Fruit fly (Drosophila melanogaster) whole organism, embryonic: ENCODE results near the gene Bdp1.

ENCODE experiments used
- Abd-B ChIP-seq: fragments of 200-800 bp; sonication (Bioruptor generic); optimal IDR thresholded peaks from 2 replicates; lab custom pipeline; 2018; ENCODE audit warnings: missing biosample characterization, mild to moderate bottlenecking, missing genetic modification characterization, moderate library complexity
- Awh ChIP-seq: fragments of 200-800 bp; sonication (Bioruptor generic); IDR thresholded peaks from 2 replicates; pipeline ENCODE4, ENCODE4 v1.3.6; 2022; ENCODE audit warnings: missing biosample characterization, missing genetic modification characterization
- BEAF-32 ChIP-seq: fragments of 200-800 bp; sonication (Bioruptor generic); optimal IDR thresholded peaks from 3 replicates; lab custom pipeline; 2017; ENCODE audit warnings: missing biosample characterization, missing genetic modification characterization, mild to moderate bottlenecking, moderate library complexity, missing genetic modification reagents
- C15 ChIP-seq: fragments of 200-800 bp; sonication (Bioruptor generic); IDR thresholded peaks from 3 replicates; pipeline ENCODE4 v1.3.6; 2022; ENCODE audit warnings: missing biosample characterization, missing genetic modification characterization
- CG10274 ChIP-seq: fragments of 200-800 bp; sonication (Bioruptor generic); optimal IDR thresholded peaks from 3 replicates; lab custom pipeline; 2017; ENCODE audit warnings: missing biosample characterization, mild to moderate bottlenecking, missing genetic modification characterization
- CG10979 ChIP-seq: fragments of 200-800 bp; sonication (Bioruptor generic); optimal IDR thresholded peaks from 2 replicates; lab custom pipeline; 2018; ENCODE audit warnings: missing biosample characterization, mild to moderate bottlenecking, missing genetic modification characterization, moderate library complexity
- CG11247 ChIP-seq: fragments of 200-800 bp; sonication (Bioruptor generic); IDR thresholded peaks from 2 replicates; pipeline ENCODE4 v1.3.6; 2022; ENCODE audit warnings: missing biosample characterization, missing genetic modification characterization
- CG11696 ChIP-seq: fragments of 200-800 bp; sonication (Bioruptor generic); IDR thresholded peaks from 2 replicates; pipeline ENCODE4 v1.3.6; 2022; ENCODE audit warnings: missing biosample characterization, missing genetic modification characterization
- CG12071 ChIP-seq: fragments of 200-800 bp; sonication (Bioruptor generic); optimal IDR thresholded peaks from 3 replicates; lab custom pipeline; 2018; ENCODE audit warnings: missing biosample characterization, mild to moderate bottlenecking, missing genetic modification characterization
- CG12219 ChIP-seq: fragments of 200-800 bp; sonication (Bioruptor generic); optimal IDR thresholded peaks from 3 replicates; lab custom pipeline; 2018; ENCODE audit warnings: missing biosample characterization, mild to moderate bottlenecking, missing genetic modification characterization
- CG12769 ChIP-seq: fragments of 200-800 bp; sonication (Bioruptor generic); optimal IDR thresholded peaks from 2 replicates; lab custom pipeline; 2019; ENCODE audit warnings: missing biosample characterization, mild to moderate bottlenecking, missing genetic modification characterization, moderate library complexity
- CG13775 ChIP-seq: fragments of 200-800 bp; sonication (Bioruptor generic); optimal IDR thresholded peaks from 3 replicates; lab custom pipeline; 2017; ENCODE audit warnings: missing biosample characterization, mild to moderate bottlenecking, missing genetic modification characterization
- CG15011 ChIP-seq: fragments of 200-800 bp; sonication (Bioruptor generic); optimal IDR thresholded peaks from 3 replicates; lab custom pipeline; 2018; ENCODE audit warnings: missing biosample characterization, mild to moderate bottlenecking, missing genetic modification characterization
- CG16779 ChIP-seq: fragments of 200-800 bp; sonication (Bioruptor generic); IDR thresholded peaks from 2 replicates; pipeline ENCODE4 v1.3.6; 2022; ENCODE audit warnings: missing biosample characterization, missing genetic modification characterization
- CG17802 ChIP-seq: fragments of 200-800 bp; sonication (Bioruptor generic); optimal IDR thresholded peaks from 2 replicates; lab custom pipeline; 2018; ENCODE audit warnings: missing biosample characterization, mild to moderate bottlenecking, missing genetic modification characterization, moderate library complexity
- CG2116 ChIP-seq: fragments of 200-800 bp; sonication (Bioruptor generic); optimal IDR thresholded peaks from 3 replicates; lab custom pipeline; 2018; ENCODE audit warnings: missing biosample characterization, mild to moderate bottlenecking, missing genetic modification characterization
- CG2712 ChIP-seq: fragments of 200-800 bp; optimal IDR thresholded peaks from 3 replicates; lab custom pipeline; 2019; ENCODE audit warnings: missing biosample characterization, mild to moderate bottlenecking, missing genetic modification characterization, moderate library complexity
- CG3281 ChIP-seq: fragments of 200-800 bp; sonication (Bioruptor generic); optimal IDR thresholded peaks from 3 replicates; lab custom pipeline; 2017; ENCODE audit warnings: missing biosample characterization, mild to moderate bottlenecking, missing genetic modification characterization
- CG6254 ChIP-seq: fragments of 200-800 bp; sonication (Bioruptor generic); optimal IDR thresholded peaks from 3 replicates; lab custom pipeline; 2017; ENCODE audit warnings: mild to moderate bottlenecking, missing biosample characterization, missing genetic modification reagents, missing genetic modification characterization
- CG7928 ChIP-seq: fragments of 200-800 bp; sonication (Bioruptor generic); optimal IDR thresholded peaks from 2 replicates; lab custom pipeline; 2017; ENCODE audit warnings: missing biosample characterization, mild to moderate bottlenecking, missing genetic modification characterization
- CG8089 ChIP-seq: fragments of 200-800 bp; sonication (Bioruptor generic); optimal IDR thresholded peaks from 3 replicates; lab custom pipeline; 2016; ENCODE audit warnings: missing biosample characterization, missing genetic modification characterization
- CG8388 ChIP-seq: fragments of 200-800 bp; sonication (Bioruptor generic); optimal IDR thresholded peaks from 2 replicates; lab custom pipeline; 2019; ENCODE audit warnings: missing biosample characterization, mild to moderate bottlenecking, missing genetic modification characterization, moderate library complexity
- CG9727 ChIP-seq: fragments of 200-800 bp; sonication (Bioruptor generic); optimal IDR thresholded peaks from 3 replicates; lab custom pipeline; 2017; ENCODE audit warnings: missing biosample characterization, mild to moderate bottlenecking, missing genetic modification characterization
- Chrac-16 ChIP-seq: fragments of 200-800 bp; sonication (Bioruptor generic); optimal IDR thresholded peaks from 3 replicates; lab custom pipeline; 2016; ENCODE audit warnings: missing biosample characterization, missing genetic modification characterization
- D19A ChIP-seq: fragments of 200-800 bp; optimal IDR thresholded peaks from 3 replicates; lab custom pipeline; 2019; ENCODE audit warnings: missing biosample characterization, mild to moderate bottlenecking, missing genetic modification characterization, moderate library complexity
- D19B ChIP-seq: fragments of 200-800 bp; sonication (Bioruptor generic); optimal IDR thresholded peaks from 2 replicates; lab custom pipeline; 2017; ENCODE audit warnings: missing biosample characterization, mild to moderate bottlenecking, missing genetic modification characterization
- Dip2 ChIP-seq: fragments of 200-800 bp; sonication (Bioruptor generic); IDR thresholded peaks from 2 replicates; pipeline ENCODE4 v1.3.6; 2022; ENCODE audit warnings: missing biosample characterization, missing genetic modification characterization
- HLHmδ ChIP-seq: fragments of 200-800 bp; sonication (Bioruptor generic); optimal IDR thresholded peaks from 2 replicates; lab custom pipeline; 2018; ENCODE audit warnings: missing biosample characterization, mild to moderate bottlenecking, missing genetic modification characterization, moderate library complexity
- Hmr ChIP-seq: fragments of 200-800 bp; sonication (Bioruptor generic); optimal IDR thresholded peaks from 3 replicates; lab custom pipeline; 2017; ENCODE audit warnings: mild to moderate bottlenecking, missing biosample characterization, missing genetic modification reagents, missing genetic modification characterization
- Max ChIP-seq: fragments of 200-800 bp; sonication (Bioruptor generic); optimal IDR thresholded peaks from 2 replicates; lab custom pipeline; 2016; ENCODE audit warnings: missing biosample characterization, mild to moderate bottlenecking, missing genetic modification characterization
- Sin3A ChIP-seq: fragments of >200 bp; optimal IDR thresholded peaks from 2 replicates; lab custom pipeline; 2018
- Sox100B ChIP-seq: fragments of 200-800 bp; sonication (Bioruptor generic); optimal IDR thresholded peaks from 3 replicates; lab custom pipeline; 2018; ENCODE audit warnings: missing biosample characterization, mild to moderate bottlenecking, missing genetic modification characterization
- Sox102F ChIP-seq: fragments of 200-800 bp; sonication (Bioruptor generic); optimal IDR thresholded peaks from 2 replicates; lab custom pipeline; 2018; ENCODE audit warnings: missing biosample characterization, mild to moderate bottlenecking, missing genetic modification characterization, moderate library complexity
- al ChIP-seq: fragments of 200-800 bp; sonication (Bioruptor generic); IDR thresholded peaks from 2 replicates; pipeline ENCODE4 v1.3.6; 2022; ENCODE audit warnings: missing biosample characterization, missing genetic modification characterization
- br ChIP-seq: fragments of >200 bp; optimal IDR thresholded peaks from 2 replicates; lab custom pipeline; 2017
- caup ChIP-seq: fragments of 200-800 bp; sonication (Bioruptor generic); optimal IDR thresholded peaks from 3 replicates; lab custom pipeline; 2017; ENCODE audit warnings: missing biosample characterization, mild to moderate bottlenecking, missing genetic modification characterization, moderate library complexity; ENCODE audit not compliant: severe bottlenecking
- ci ChIP-seq: fragments of 200-800 bp; sonication (Bioruptor generic); IDR thresholded peaks from 3 replicates; pipeline ENCODE4 v1.3.6; 2022; ENCODE audit warnings: missing biosample characterization, missing genetic modification characterization
- crol ChIP-seq: fragments of 200-800 bp; sonication (Bioruptor generic); IDR thresholded peaks from 2 replicates; pipeline ENCODE4 v1.3.6; 2022; ENCODE audit warnings: missing biosample characterization, missing genetic modification characterization
- fd64A ChIP-seq: fragments of 200-800 bp; sonication (Bioruptor generic); optimal IDR thresholded peaks from 3 replicates; lab custom pipeline; 2018; ENCODE audit warnings: missing biosample characterization, mild to moderate bottlenecking, missing genetic modification characterization
- gce ChIP-seq: fragments of 200-800 bp; sonication (Bioruptor generic); IDR thresholded peaks from 3 replicates; pipeline ENCODE4 v1.3.6; 2022; ENCODE audit warnings: missing biosample characterization, missing genetic modification characterization
- insv ChIP-seq, 2 experiments: fragments of 200-800 bp; sonication (Bioruptor generic); optimal IDR thresholded peaks; 3 replicates each; lab custom pipeline; 2016 to 2018; ENCODE audit warnings: missing biosample characterization in 2 of 2, missing genetic modification characterization in 2 of 2
- lilli ChIP-seq: fragments of 200-800 bp; sonication (Bioruptor generic); optimal IDR thresholded peaks from 3 replicates; lab custom pipeline; 2016; ENCODE audit warnings: missing biosample characterization, missing genetic modification characterization
- nom ChIP-seq: fragments of 200-800 bp; sonication (Bioruptor generic); optimal IDR thresholded peaks from 2 replicates; lab custom pipeline; 2017; ENCODE audit warnings: missing biosample characterization, missing genetic modification characterization, mild to moderate bottlenecking, moderate library complexity, missing genetic modification reagents
- odd ChIP-seq: fragments of 200-800 bp; sonication (Bioruptor generic); optimal IDR thresholded peaks from 2 replicates; lab custom pipeline; 2017; ENCODE audit warnings: missing biosample characterization, mild to moderate bottlenecking, missing genetic modification characterization
- pros ChIP-seq: fragments of 200-800 bp; sonication (Bioruptor generic); optimal IDR thresholded peaks from 3 replicates; lab custom pipeline; 2019; ENCODE audit warnings: missing biosample characterization, mild to moderate bottlenecking, missing genetic modification characterization, moderate library complexity
- repo ChIP-seq: fragments of 200-800 bp; sonication (Bioruptor generic); optimal IDR thresholded peaks from 2 replicates; lab custom pipeline; 2016; ENCODE audit warnings: missing biosample characterization, missing genetic modification characterization
- tx ChIP-seq: fragments of 200-800 bp; sonication (Bioruptor generic); optimal IDR thresholded peaks from 2 replicates; lab custom pipeline; 2016; ENCODE audit warnings: missing biosample characterization, missing genetic modification characterization
- wek ChIP-seq: fragments of 200-800 bp; sonication (Bioruptor generic); optimal IDR thresholded peaks from 3 replicates; lab custom pipeline; 2018; ENCODE audit warnings: missing biosample characterization, mild to moderate bottlenecking, missing genetic modification characterization, moderate library complexity
- zen ChIP-seq: fragments of 200-800 bp; sonication (Bioruptor generic); optimal IDR thresholded peaks from 3 replicates; lab custom pipeline; 2018; ENCODE audit warnings: missing biosample characterization, mild to moderate bottlenecking, missing genetic modification characterization, moderate library complexity
- zfh2 ChIP-seq: fragments of 200-800 bp; sonication (Bioruptor generic); optimal IDR thresholded peaks from 2 replicates; lab custom pipeline; 2016; ENCODE audit warnings: missing biosample characterization, missing genetic modification characterization

The Bdp1 gene

DNA sequence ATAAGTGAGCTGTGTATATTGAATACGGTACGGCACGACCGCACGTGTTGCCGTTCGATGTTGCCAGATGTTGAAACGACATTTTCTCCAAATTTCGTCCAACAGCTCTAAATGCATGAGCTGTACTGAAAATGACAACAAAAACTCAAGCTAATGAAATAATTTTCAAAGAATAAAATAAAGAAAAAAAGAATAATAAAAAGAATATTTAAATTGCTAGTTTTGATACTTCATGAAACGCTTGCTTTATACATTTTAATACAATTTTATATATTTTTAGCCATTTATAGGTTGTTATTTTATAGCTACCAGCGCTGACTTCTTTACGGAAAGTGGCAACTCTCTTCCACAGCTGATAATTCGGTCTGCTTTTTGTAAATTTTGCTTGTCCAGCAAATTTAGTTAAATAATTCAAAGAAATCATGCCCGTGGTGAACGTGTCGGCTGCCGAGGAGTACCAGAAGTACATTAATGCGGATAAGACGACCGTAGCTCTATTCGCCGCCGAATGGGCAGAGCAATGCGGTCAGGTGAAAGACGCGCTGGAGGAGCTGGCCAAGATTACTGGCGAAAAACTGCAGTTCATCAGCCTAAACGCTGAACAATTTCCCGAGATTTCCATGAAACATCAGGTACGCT is 7.5 kb downstream of the Bdp1 start, which contains the start of the genes Nnp-1 and Grx3 (continued):
- TF ChIP-seq Sox102F (GFP tag; lab: Kevin White, UChicago) (no peak), CG15011 (GFP tag; lab: Kevin White, UChicago) (no peak), CG6254 (GFP tag; lab: Kevin White, UChicago) (peak; percentile 5), CG12071 (GFP tag; lab: Kevin White, UChicago) (no peak), ci (GFP tag; lab: Robert Waterston, UW) (0 out of 3 replicates have a peak, but pooled peaks have one; percentile 12), CG11696 (GFP tag; lab: Robert Waterston, UW) (no peak), zfh2 (no peak), crol (GFP tag; lab: Robert Waterston, UW) (no peak), D19B (GFP tag; lab: Kevin White, UChicago) (no peak), Dip2 (no peak), Max (GFP tag; lab: Kevin White, UChicago) (peak; percentile 98), wek (GFP tag; lab: Kevin White, UChicago) (no peak), Sin3A (lab: Kevin White, UChicago) (peak; percentile 56), D19A (tag; lab: Kevin White, UChicago) (no peak), tx (no peak), insv (GFP tag; optimal IDR thresholded peaks at IDR 0.05; lab: Kevin White, UChicago) (no peak), al (GFP tag; lab: Robert Waterston, UW) (0 out of 2 replicates have a peak, but pooled peaks have one; percentile 22), lilli (peak; percentile 48), gce (GFP tag; lab: Robert Waterston, UW) (no peak), Abd-B (GFP tag; lab: Kevin White, UChicago) (peak; percentile 76), CG13775 (GFP tag; lab: Kevin White, UChicago) (peak; percentile 44), fd64A (GFP tag; lab: Kevin White, UChicago) (no peak), CG7928 (GFP tag; lab: Kevin White, UChicago) (peak; percentile 44), CG12219 (GFP tag; lab: Kevin White, UChicago) (no peak), C15 (GFP tag; lab: Robert Waterston, UW) (no peak), CG9727 (GFP tag; lab: Kevin White, UChicago) (no peak), CG16779 (GFP tag; lab: Robert Waterston, UW) (no peak), zen (tag; lab: Kevin White, UChicago) (peak; percentile 28), br (lab: Kevin White, UChicago) (no peak), Chrac-16 (peak; percentile 35), CG8388 (GFP tag; lab: Kevin White, UChicago) (no peak), CG17802 (no peak), CG8089 (GFP tag; lab: Kevin White, UChicago) (no peak), CG11247 (GFP tag; lab: Robert Waterston, UW) (no peak), CG10979 (tag; lab: Kevin White, UChicago) (peak; percentile 43), Hmr (GFP tag; lab: Kevin White, UChicago) (peak; percentile 20), CG2712 (tag; lab: Kevin White, UChicago) (no peak), CG3281 (GFP tag; lab: Kevin White, UChicago) (no peak), CG12769 (tag; lab: Kevin White, UChicago) (no peak), pros (no peak), BEAF-32 (peak; percentile 41), caup (no peak), repo (GFP tag; lab: Kevin White, UChicago) (no peak), odd (GFP tag; lab: Kevin White, UChicago) (no peak), Sox100B (GFP tag; lab: Kevin White, UChicago) (no peak), nom (no peak), HLHmδ (GFP tag; lab: Kevin White, UChicago) (no peak), CG10274 (GFP tag; lab: Kevin White, UChicago) (no peak), Awh (no peak), CG2116 (GFP tag; lab: Kevin White, UChicago) (peak; percentile 54)
